Worm (Caenorhabditis elegans) whole organism, L1 larva: ENCODE results near the gene der-2.

ENCODE experiments used
- ceh-8 ChIP-seq: fragments of 200-800 bp; sonication (Bioruptor generic); optimal IDR thresholded peaks from 2 replicates; lab custom pipeline; 2018; ENCODE audit warnings: mild to moderate bottlenecking, missing genetic modification characterization, moderate library complexity, missing compliant biosample characterization
- ceh-82 ChIP-seq, 3 experiments: fragments of 150-350 bp in 1 of 3; sonication (generic microtip) in 2 of 3; optimal IDR thresholded peaks; 2 replicates each; lab custom pipeline; 2014 to 2017; ENCODE audit warnings: missing biosample characterization in 3 of 3, missing genetic modification characterization in 3 of 3
- dpl-1 ChIP-seq, 3 experiments: fragments of 150-350 bp in 2 of 3; sonication (generic microtip) in 1 of 3; optimal IDR thresholded peaks; 2 replicates each; lab custom pipeline; 2014 to 2017; ENCODE audit warnings: missing biosample characterization in 3 of 3, missing genetic modification characterization in 3 of 3, missing genetic modification reagents in 3 of 3
- egl-27 ChIP-seq, 2 experiments: fragments of 150-350 bp in 1 of 2; sonication (generic microtip); optimal IDR thresholded peaks; 3 replicates each; lab custom pipeline; 2017 to 2018; ENCODE audit warnings: missing biosample characterization in 2 of 2, missing genetic modification characterization in 2 of 2, missing genetic modification reagents in 2 of 2
- nhr-90 ChIP-seq: sonication (generic microtip); optimal IDR thresholded peaks from 2 replicates; lab custom pipeline; 2016; ENCODE audit warnings: mild to moderate bottlenecking, missing genetic modification characterization, missing compliant biosample characterization; ENCODE audit not compliant: poor library complexity
- pag-3 ChIP-seq: sonication (generic microtip); optimal IDR thresholded peaks from 2 replicates; lab custom pipeline; 2017; ENCODE audit warnings: missing genetic modification characterization, mild to moderate bottlenecking, missing compliant biosample characterization, antibody characterized with exemption, borderline replicate concordance; ENCODE audit not compliant: insufficient read depth
- snpc-4 ChIP-seq: fragments of 150-350 bp; optimal IDR thresholded peaks from 2 replicates; lab custom pipeline; 2014; ENCODE audit warnings: missing biosample characterization, missing genetic modification characterization
- sox-4 ChIP-seq: sonication (generic microtip); optimal IDR thresholded peaks from 2 replicates; lab custom pipeline; 2016; ENCODE audit warnings: missing genetic modification characterization, missing compliant biosample characterization
- tbx-2 ChIP-seq: sonication (generic microtip); optimal IDR thresholded peaks from 2 replicates; lab custom pipeline; 2016; ENCODE audit warnings: missing genetic modification characterization, missing compliant biosample characterization
- ztf-11 ChIP-seq, 2 experiments: sonication (generic microtip); optimal IDR thresholded peaks; 2 replicates each; lab custom pipeline; 2016 to 2017; ENCODE audit warnings: missing genetic modification characterization in 2 of 2, missing biosample characterization in 1 of 2, missing compliant biosample characterization in 1 of 2
- ztf-4 ChIP-seq: fragments of 150-350 bp; optimal IDR thresholded peaks from 2 replicates; lab custom pipeline; 2014; ENCODE audit warnings: missing biosample characterization, missing genetic modification characterization

- TF ChIP-seq nhr-90 (tag; lab: Kevin White, UChicago) (no peak), ztf-4 (tag; lab: Kevin White, UChicago) (no peak), snpc-4 (no peak), ceh-8 (no peak), tbx-2 (tag; lab: Kevin White, UChicago) (no peak), ceh-82 (tag; optimal IDR thresholded peaks at IDR 0.05; lab: Kevin White, UChicago) (no peak), dpl-1 (GFP tag; optimal IDR thresholded peaks at IDR 0.05; lab: Kevin White, UChicago) (no peak), egl-27 (tag; optimal IDR thresholded peaks at IDR 0.05; lab: Kevin White, UChicago) (no peak), ztf-11 (tag; optimal IDR thresholded peaks at IDR 0.05; lab: Kevin White, UChicago) (no peak), pag-3 (tag; lab: Kevin White, UChicago) (no peak), sox-4 (tag; lab: Kevin White, UChicago) (no peak)
Measured at ce11 chrIII:7247740-7248139, 24.8 kb upstream of the der-2 start, which contains the start of gene zmp-6.
